Fruit fly (Drosophila melanogaster): Measurements from ENCODE around the gene CG4116.
A peak's percentile ranks its signal among the peaks of the same experiment; 100 is the strongest.

Gene CG4116

DNA sequence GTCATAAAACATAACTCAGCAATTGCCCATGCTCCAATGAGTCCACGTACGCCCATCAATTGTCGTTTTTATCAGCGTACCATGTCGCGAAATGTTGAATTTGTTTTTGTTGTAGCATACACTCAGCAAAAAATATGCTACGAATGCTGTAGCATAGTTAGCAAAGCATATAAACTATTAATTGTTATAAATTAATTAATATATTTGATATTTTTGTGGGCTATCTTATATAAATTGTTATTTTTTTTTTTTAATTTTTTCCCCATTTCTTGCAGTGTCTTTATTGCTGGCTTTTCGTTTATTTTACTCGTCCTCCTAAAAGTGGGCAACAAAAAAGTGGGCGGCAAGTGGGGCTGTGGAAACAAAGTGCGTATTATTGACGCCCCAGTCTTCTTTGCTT, 41.5 kb upstream of the CG4116 start (continued):
- peak in 1 of 3 experiments; percentile 7 for TF ChIP-seq lola (GFP tag; optimal IDR thresholded peaks at IDR 0.05)
- TF ChIP-seq CG8765 (GFP tag; IDR thresholded peaks at IDR 0.05) = no peak
- TF ChIP-seq CG10543 (GFP tag; optimal IDR thresholded peaks at IDR 0.05) = no peak
- TF ChIP-seq prd (optimal IDR thresholded peaks at IDR 0.05) = no peak
- peak; percentile 61; the same call in 2 of the 3 replicates for TF ChIP-seq prd (GFP tag; IDR thresholded peaks at IDR 0.05)
- TF ChIP-seq CG31224 (GFP tag; IDR thresholded peaks at IDR 0.05) = peak; percentile 34; the same call in 1 of the 2 replicates
- no peak for TF ChIP-seq Aef1 (GFP tag; IDR thresholded peaks at IDR 0.05)
- peak; percentile 50; the same call in 1 of the 2 replicates for TF ChIP-seq ara (GFP tag; IDR thresholded peaks at IDR 0.05)
- no peak for TF ChIP-seq CG9797 (GFP tag; optimal IDR thresholded peaks at IDR 0.05)
- no peak for TF ChIP-seq NC2α (GFP tag; optimal IDR thresholded peaks at IDR 0.05)
- no peak for TF ChIP-seq corto (GFP tag; optimal IDR thresholded peaks at IDR 0.05)
- TF ChIP-seq CG6791 (GFP tag; IDR thresholded peaks at IDR 0.05; ENCODE audit: partially characterized antibody) = no peak
- TF ChIP-seq Sry-δ (GFP tag; optimal IDR thresholded peaks at IDR 0.05) = no peak
- peak; percentile 67 for TF ChIP-seq CoRest (tag; optimal IDR thresholded peaks at IDR 0.05)
- TF ChIP-seq aop (GFP tag; IDR thresholded peaks at IDR 0.05) = no peak
- peak; percentile 83 for TF ChIP-seq gem (tag; optimal IDR thresholded peaks at IDR 0.05)
- no peak for TF ChIP-seq Trl (optimal IDR thresholded peaks at IDR 0.05)
- no peak for TF ChIP-seq Trl (GFP tag; optimal IDR thresholded peaks at IDR 0.05)
- TF ChIP-seq pb (GFP tag; optimal IDR thresholded peaks at IDR 0.05) = no peak
- no peak for TF ChIP-seq CG9727 (GFP tag; optimal IDR thresholded peaks at IDR 0.05)
- TF ChIP-seq CG12071 (GFP tag; optimal IDR thresholded peaks at IDR 0.05) = no peak
- TF ChIP-seq Dip2 (GFP tag; IDR thresholded peaks at IDR 0.05) = no peak
- TF ChIP-seq Poxn (GFP tag; IDR thresholded peaks at IDR 0.05) = no peak
- TF ChIP-seq CG5180 (GFP tag; optimal IDR thresholded peaks at IDR 0.05) = no peak
- peak; percentile 31; the same call in 1 of the 2 replicates for TF ChIP-seq peb (GFP tag; IDR thresholded peaks at IDR 0.05)
- TF ChIP-seq Ssrp (tag; optimal IDR thresholded peaks at IDR 0.05) = peak; percentile 64
- TF ChIP-seq ATbp (GFP tag; optimal IDR thresholded peaks at IDR 0.05) = peak; percentile 15
- no peak for TF ChIP-seq Stat92E (GFP tag; optimal IDR thresholded peaks at IDR 0.05)
- peak; percentile 54 for TF ChIP-seq Xbp1 (GFP tag; optimal IDR thresholded peaks at IDR 0.05)
- TF ChIP-seq lilli (GFP tag; optimal IDR thresholded peaks at IDR 0.05) = no peak
- no peak for TF ChIP-seq fd96Cb (tag; optimal IDR thresholded peaks at IDR 0.05)
- no peak for TF ChIP-seq tna (GFP tag; IDR thresholded peaks at IDR 0.05; ENCODE audit: partially characterized antibody)
- peak; percentile 79 for TF ChIP-seq unpg (GFP tag; optimal IDR thresholded peaks at IDR 0.05)
- TF ChIP-seq CG10209 (GFP tag; optimal IDR thresholded peaks at IDR 0.05) = no peak
- peak; percentile 51; the same call in 1 of the 2 replicates for TF ChIP-seq wor (GFP tag; IDR thresholded peaks at IDR 0.05)
- peak; percentile 54; the same call in 1 of the 2 replicates for TF ChIP-seq CG32772 (GFP tag; IDR thresholded peaks at IDR 0.05)
- TF ChIP-seq dysf (GFP tag; IDR thresholded peaks at IDR 0.05) = peak; percentile 78
- no peak for TF ChIP-seq vnd (GFP tag; IDR thresholded peaks at IDR 0.05; ENCODE audit: partially characterized antibody)
- TF ChIP-seq CG8290 (GFP tag; optimal IDR thresholded peaks at IDR 0.05) = peak; percentile 20
- TF ChIP-seq CG8290 (tag; optimal IDR thresholded peaks at IDR 0.05) = no peak
- TF ChIP-seq CG12769 (tag; optimal IDR thresholded peaks at IDR 0.05) = no peak
- no peak for TF ChIP-seq Six4 (GFP tag; optimal IDR thresholded peaks at IDR 0.05)
- TF ChIP-seq hbn (GFP tag; IDR thresholded peaks at IDR 0.05; ENCODE audit: partially characterized antibody) = no peak
- TF ChIP-seq CG34376 (GFP tag; optimal IDR thresholded peaks at IDR 0.05) = no peak
- no peak for TF ChIP-seq Side (GFP tag; optimal IDR thresholded peaks at IDR 0.05)
- peak in 1 of 2 experiments; percentile 59 for TF ChIP-seq dpn (GFP tag; optimal IDR thresholded peaks at IDR 0.05)
- TF ChIP-seq az2 (GFP tag; optimal IDR thresholded peaks at IDR 0.05) = peak; percentile 42
- peak; percentile 40; the same call in 1 of the 2 replicates for TF ChIP-seq H2.0 (GFP tag; IDR thresholded peaks at IDR 0.05)
- TF ChIP-seq Adf1 (GFP tag; IDR thresholded peaks at IDR 0.05) = no peak
- TF ChIP-seq pnt (GFP tag; optimal IDR thresholded peaks at IDR 0.05) = no peak
- TF ChIP-seq CG9215 (GFP tag; IDR thresholded peaks at IDR 0.05) = peak; percentile 22; the same call in 1 of the 2 replicates
